Fruit fly (Drosophila melanogaster) whole organism, embryonic: Measurements from ENCODE around the gene CG1273.

ENCODE experiments used
- Blimp-1 ChIP-seq: fragments of 200-800 bp; sonication (Bioruptor generic); optimal IDR thresholded peaks from 3 replicates; lab custom pipeline; 2018; ENCODE audit warnings: missing biosample characterization, missing genetic modification characterization, mild to moderate bottlenecking, moderate library complexity, missing genetic modification reagents
- CG11093 ChIP-seq: fragments of 200-800 bp; sonication (Bioruptor generic); IDR thresholded peaks from 3 replicates; pipeline ENCODE4 v1.3.6; 2022; ENCODE audit warnings: missing biosample characterization, missing genetic modification characterization
- CG12769 ChIP-seq: fragments of 200-800 bp; sonication (Bioruptor generic); optimal IDR thresholded peaks from 2 replicates; lab custom pipeline; 2019; ENCODE audit warnings: missing biosample characterization, mild to moderate bottlenecking, missing genetic modification characterization, moderate library complexity
- CG13123 ChIP-seq: fragments of 200-800 bp; sonication (Bioruptor generic); optimal IDR thresholded peaks from 2 replicates; lab custom pipeline; 2016; ENCODE audit warnings: missing biosample characterization, missing genetic modification characterization
- CG14441 ChIP-seq: fragments of 200-800 bp; sonication (Bioruptor generic); IDR thresholded peaks from 2 replicates; pipeline ENCODE4 v1.3.6; 2022; ENCODE audit warnings: missing biosample characterization, missing genetic modification characterization
- CG15696 ChIP-seq: fragments of 200-800 bp; sonication (Bioruptor generic); optimal IDR thresholded peaks from 2 replicates; lab custom pipeline; 2019; ENCODE audit warnings: missing biosample characterization, mild to moderate bottlenecking, missing genetic modification characterization, moderate library complexity
- CG1603 ChIP-seq: fragments of 200-800 bp; sonication (Bioruptor generic); optimal IDR thresholded peaks from 2 replicates; lab custom pipeline; 2019; ENCODE audit warnings: missing biosample characterization, mild to moderate bottlenecking, missing genetic modification characterization, moderate library complexity
- CG16815 ChIP-seq: fragments of 200-800 bp; sonication (Bioruptor generic); optimal IDR thresholded peaks from 3 replicates; lab custom pipeline; 2017; ENCODE audit warnings: missing biosample characterization, mild to moderate bottlenecking, missing genetic modification characterization
- CG17328 ChIP-seq: fragments of 200-800 bp; sonication (Bioruptor generic); IDR thresholded peaks from 2 replicates; pipeline ENCODE4 v1.3.6; 2022; ENCODE audit warnings: missing biosample characterization, missing genetic modification characterization
- CG1832 ChIP-seq: fragments of 200-800 bp; sonication (Bioruptor generic); optimal IDR thresholded peaks from 2 replicates; lab custom pipeline; 2017; ENCODE audit warnings: missing biosample characterization, mild to moderate bottlenecking, missing genetic modification characterization, inconsistent platforms
- CG18619 ChIP-seq: fragments of 200-800 bp; sonication (Bioruptor generic); optimal IDR thresholded peaks from 3 replicates; lab custom pipeline; 2017; ENCODE audit warnings: missing biosample characterization, mild to moderate bottlenecking, missing genetic modification characterization
- CG2678 ChIP-seq: fragments of 200-800 bp; sonication (Bioruptor generic); optimal IDR thresholded peaks from 3 replicates; lab custom pipeline; 2019; ENCODE audit warnings: missing biosample characterization, mild to moderate bottlenecking, missing genetic modification characterization, moderate library complexity
- CG30403 ChIP-seq: fragments of 200-800 bp; sonication (Bioruptor generic); optimal IDR thresholded peaks from 3 replicates; lab custom pipeline; 2016; ENCODE audit warnings: missing biosample characterization, missing genetic modification characterization
- CG33557 ChIP-seq: fragments of 200-800 bp; sonication (Bioruptor generic); optimal IDR thresholded peaks from 2 replicates; lab custom pipeline; 2019; ENCODE audit warnings: missing biosample characterization, mild to moderate bottlenecking, missing genetic modification characterization, moderate library complexity
- CG3726 ChIP-seq: fragments of 200-800 bp; sonication (Bioruptor generic); IDR thresholded peaks from 3 replicates; pipeline ENCODE4, ENCODE4 v1.3.6; 2022; ENCODE audit warnings: missing biosample characterization, missing genetic modification characterization
- CG3847 ChIP-seq: fragments of 200-800 bp; sonication (Bioruptor generic); IDR thresholded peaks from 2 replicates; pipeline ENCODE4 v1.3.6; 2022; ENCODE audit warnings: missing biosample characterization, missing genetic modification characterization
- CG4730 ChIP-seq: fragments of 200-800 bp; sonication (Bioruptor generic); IDR thresholded peaks from 2 replicates; pipeline ENCODE4 v1.3.6; 2022; ENCODE audit warnings: missing biosample characterization, missing genetic modification characterization
- CG7556 ChIP-seq: fragments of 200-800 bp; sonication (Bioruptor generic); optimal IDR thresholded peaks from 2 replicates; lab custom pipeline; 2017; ENCODE audit warnings: missing biosample characterization, mild to moderate bottlenecking, missing genetic modification characterization
- CG7839 ChIP-seq: fragments of 200-800 bp; sonication (Bioruptor generic); optimal IDR thresholded peaks from 3 replicates; lab custom pipeline; 2018; ENCODE audit warnings: missing biosample characterization, mild to moderate bottlenecking, missing genetic modification characterization, moderate library complexity
- CG8281 ChIP-seq: fragments of 200-800 bp; sonication (Bioruptor generic); optimal IDR thresholded peaks from 2 replicates; lab custom pipeline; 2018; ENCODE audit warnings: missing biosample characterization, mild to moderate bottlenecking, missing genetic modification characterization, moderate library complexity
- CG8944 ChIP-seq: fragments of 200-800 bp; sonication (Bioruptor generic); optimal IDR thresholded peaks from 3 replicates; lab custom pipeline; 2016; ENCODE audit warnings: missing biosample characterization, missing genetic modification characterization
- CG9215 ChIP-seq: fragments of 200-800 bp; sonication (Bioruptor generic); IDR thresholded peaks from 2 replicates; pipeline ENCODE4 v1.3.6; 2022; ENCODE audit warnings: missing biosample characterization, missing genetic modification characterization
- Deaf1 ChIP-seq: fragments of 200-800 bp; optimal IDR thresholded peaks from 3 replicates; lab custom pipeline; 2019; ENCODE audit warnings: missing biosample characterization, mild to moderate bottlenecking, missing genetic modification characterization, moderate library complexity
- Dll ChIP-seq: fragments of 200-800 bp; sonication (Bioruptor generic); IDR thresholded peaks from 4 replicates; pipeline ENCODE4 v1.3.6; 2022; ENCODE audit warnings: missing biosample characterization, missing genetic modification characterization; ENCODE audit not compliant: partially characterized antibody
- Dref ChIP-seq: fragments of 200-800 bp; sonication (Bioruptor generic); IDR thresholded peaks from 2 replicates; pipeline ENCODE4 v1.3.6; 2022; ENCODE audit warnings: missing biosample characterization, missing genetic modification characterization
- ERR ChIP-seq: fragments of 200-800 bp; sonication (Bioruptor generic); optimal IDR thresholded peaks from 2 replicates; lab custom pipeline; 2016; ENCODE audit warnings: missing biosample characterization, missing genetic modification characterization
- Fer1 ChIP-seq: fragments of 200-800 bp; sonication (Bioruptor generic); optimal IDR thresholded peaks from 2 replicates; lab custom pipeline; 2017; ENCODE audit warnings: missing biosample characterization, mild to moderate bottlenecking, missing genetic modification characterization
- HLHmδ ChIP-seq: fragments of 200-800 bp; sonication (Bioruptor generic); optimal IDR thresholded peaks from 2 replicates; lab custom pipeline; 2018; ENCODE audit warnings: missing biosample characterization, mild to moderate bottlenecking, missing genetic modification characterization, moderate library complexity
- HmgZ ChIP-seq: fragments of 200-800 bp; sonication (Bioruptor generic); optimal IDR thresholded peaks from 2 replicates; lab custom pipeline; 2018; ENCODE audit warnings: missing biosample characterization, mild to moderate bottlenecking, missing genetic modification characterization
- Hsf ChIP-seq: fragments of 200-800 bp; sonication (Bioruptor generic); optimal IDR thresholded peaks from 3 replicates; lab custom pipeline; 2016; ENCODE audit warnings: missing biosample characterization, missing genetic modification characterization
- NfI ChIP-seq: fragments of 200-800 bp; sonication (Bioruptor generic); optimal IDR thresholded peaks from 3 replicates; lab custom pipeline; 2018; ENCODE audit warnings: missing biosample characterization, mild to moderate bottlenecking, missing genetic modification characterization, moderate library complexity
- Scr ChIP-seq: fragments of 200-800 bp; sonication (Bioruptor generic); IDR thresholded peaks from 2 replicates; pipeline ENCODE4 v1.3.6; 2022; ENCODE audit warnings: missing biosample characterization, missing genetic modification characterization; ENCODE audit not compliant: partially characterized antibody
- Sox100B ChIP-seq: fragments of 200-800 bp; sonication (Bioruptor generic); optimal IDR thresholded peaks from 3 replicates; lab custom pipeline; 2018; ENCODE audit warnings: missing biosample characterization, mild to moderate bottlenecking, missing genetic modification characterization
- Sry-β ChIP-seq: fragments of 200-800 bp; sonication (Bioruptor generic); optimal IDR thresholded peaks from 2 replicates; lab custom pipeline; 2018; ENCODE audit warnings: missing biosample characterization, mild to moderate bottlenecking, missing genetic modification characterization, moderate library complexity
- Tbp ChIP-seq: fragments of >200 bp; optimal IDR thresholded peaks from 2 replicates; lab custom pipeline; 2018; ENCODE audit warnings: missing biosample characterization, missing genetic modification characterization
- ato ChIP-seq: fragments of 200-800 bp; sonication (Bioruptor generic); IDR thresholded peaks from 2 replicates; pipeline ENCODE4 v1.3.6; 2022; ENCODE audit warnings: missing biosample characterization, missing genetic modification characterization; ENCODE audit not compliant: partially characterized antibody
- br ChIP-seq: fragments of >200 bp; optimal IDR thresholded peaks from 2 replicates; lab custom pipeline; 2017
- caup ChIP-seq: fragments of 200-800 bp; sonication (Bioruptor generic); optimal IDR thresholded peaks from 3 replicates; lab custom pipeline; 2017; ENCODE audit warnings: missing biosample characterization, mild to moderate bottlenecking, missing genetic modification characterization, moderate library complexity; ENCODE audit not compliant: severe bottlenecking
- dan ChIP-seq: fragments of 200-800 bp; sonication (Bioruptor generic); IDR thresholded peaks from 2 replicates; pipeline ENCODE4 v1.3.6; 2022; ENCODE audit warnings: missing biosample characterization, missing genetic modification characterization
- en ChIP-seq: fragments of 200-800 bp; sonication (Bioruptor generic); optimal IDR thresholded peaks from 2 replicates; lab custom pipeline; 2016; ENCODE audit warnings: missing biosample characterization, missing genetic modification characterization
- esg ChIP-seq: fragments of 200-800 bp; sonication (Bioruptor generic); conservative IDR thresholded peaks from 2 replicates; pipeline ENCODE4 v1.3.6; 2022; ENCODE audit warnings: missing biosample characterization, missing genetic modification characterization
- gsb ChIP-seq: fragments of 200-800 bp; sonication (Bioruptor generic); IDR thresholded peaks from 2 replicates; pipeline ENCODE4 v1.3.6; 2022; ENCODE audit warnings: missing biosample characterization, missing genetic modification characterization
- insv ChIP-seq, 2 experiments: fragments of 200-800 bp; sonication (Bioruptor generic); optimal IDR thresholded peaks; 3 replicates each; lab custom pipeline; 2016 to 2018; ENCODE audit warnings: missing biosample characterization in 2 of 2, missing genetic modification characterization in 2 of 2
- klu ChIP-seq: fragments of 200-800 bp; sonication (Bioruptor generic); IDR thresholded peaks from 2 replicates; pipeline ENCODE4 v1.3.6; 2022; ENCODE audit warnings: missing biosample characterization, missing genetic modification characterization
- peb ChIP-seq: fragments of 200-800 bp; sonication (Bioruptor generic); IDR thresholded peaks from 2 replicates; pipeline ENCODE4 v1.3.6; 2022; ENCODE audit warnings: missing biosample characterization, missing genetic modification characterization
- pros ChIP-seq: fragments of 200-800 bp; sonication (Bioruptor generic); optimal IDR thresholded peaks from 3 replicates; lab custom pipeline; 2019; ENCODE audit warnings: missing biosample characterization, mild to moderate bottlenecking, missing genetic modification characterization, moderate library complexity
- sisA ChIP-seq: fragments of 200-800 bp; sonication (Bioruptor generic); IDR thresholded peaks from 2 replicates; pipeline ENCODE4 v1.3.6; 2022; ENCODE audit warnings: missing biosample characterization, missing genetic modification characterization
- so ChIP-seq: fragments of 200-800 bp; sonication (Bioruptor generic); IDR thresholded peaks from 3 replicates; pipeline ENCODE4 v1.3.6; 2022; ENCODE audit warnings: missing biosample characterization, missing genetic modification characterization
- tap ChIP-seq: fragments of 200-800 bp; optimal IDR thresholded peaks from 3 replicates; lab custom pipeline; 2019; ENCODE audit warnings: missing biosample characterization, mild to moderate bottlenecking, missing genetic modification characterization, moderate library complexity
- vvl ChIP-seq: fragments of 200-800 bp; sonication (Bioruptor generic); IDR thresholded peaks from 2 replicates; pipeline ENCODE4 v1.3.6; 2022; ENCODE audit warnings: missing biosample characterization, missing genetic modification characterization
- zfh1 ChIP-seq: fragments of 200-800 bp; sonication (Bioruptor generic); IDR thresholded peaks from 3 replicates; pipeline ENCODE4 v1.3.6; 2022; ENCODE audit warnings: missing biosample characterization, missing genetic modification characterization

Gene CG1273

dm6 chr3L:4272167-4272773 is 8.8 kb downstream of the CG1273 start (continued):
- TF ChIP-seq klu = no peak
- TF ChIP-seq CG17328 (GFP tag; lab: Robert Waterston, UW) = no peak
- TF ChIP-seq CG1603 (tag; lab: Kevin White, UChicago) = no peak
- no peak for TF ChIP-seq HLHmδ (GFP tag; lab: Kevin White, UChicago)
- TF ChIP-seq CG7839 = no peak
- no peak for TF ChIP-seq HmgZ (tag; lab: Kevin White, UChicago)
- TF ChIP-seq vvl (GFP tag; lab: Robert Waterston, UW) = peak; percentile 49; the same call in 1 of the 2 replicates
- TF ChIP-seq CG16815 (GFP tag; lab: Kevin White, UChicago) = no peak
- no peak for TF ChIP-seq Hsf (GFP tag; lab: Kevin White, UChicago)
- no peak for TF ChIP-seq CG3726 (GFP tag; lab: Robert Waterston, UW)
- TF ChIP-seq CG8944 (GFP tag; lab: Kevin White, UChicago) = no peak
- TF ChIP-seq Blimp-1 (GFP tag; lab: Kevin White, UChicago) = peak; percentile 64
- peak; percentile 16 for TF ChIP-seq Sry-β
- TF ChIP-seq zfh1 (GFP tag; lab: Robert Waterston, UW) = 0 out of 3 replicates have a peak, but pooled peaks have one; percentile 16
- no peak for TF ChIP-seq CG1832
- TF ChIP-seq CG8281 (tag; lab: Kevin White, UChicago) = no peak
- TF ChIP-seq dan (GFP tag; lab: Robert Waterston, UW) = no peak
- TF ChIP-seq Dref = no peak
- no peak for TF ChIP-seq ERR (GFP tag; lab: Kevin White, UChicago)
- TF ChIP-seq peb = no peak
- no peak for TF ChIP-seq Sox100B (GFP tag; lab: Kevin White, UChicago)
- no peak for TF ChIP-seq sisA (GFP tag; lab: Robert Waterston, UW)
- no peak for TF ChIP-seq insv (GFP tag; optimal IDR thresholded peaks at IDR 0.05; lab: Kevin White, UChicago)
- TF ChIP-seq Dll (GFP tag; lab: Robert Waterston, UW) = no peak
- TF ChIP-seq CG9215 (GFP tag; lab: Robert Waterston, UW) = no peak
- TF ChIP-seq esg = no peak
- no peak for TF ChIP-seq NfI (GFP tag; lab: Kevin White, UChicago)
- TF ChIP-seq Scr (GFP tag; lab: Robert Waterston, UW) = no peak
- TF ChIP-seq CG3847 (GFP tag; lab: Robert Waterston, UW) = no peak
- TF ChIP-seq gsb (GFP tag; lab: Robert Waterston, UW) = no peak
- no peak for TF ChIP-seq Deaf1
- peak; percentile 14 for TF ChIP-seq CG18619 (GFP tag; lab: Kevin White, UChicago)
- peak; percentile 59 for TF ChIP-seq CG33557 (GFP tag; lab: Kevin White, UChicago)
- TF ChIP-seq en (GFP tag; lab: Kevin White, UChicago) = no peak
- TF ChIP-seq CG12769 (tag; lab: Kevin White, UChicago) = no peak
- no peak for TF ChIP-seq CG7556 (GFP tag; lab: Kevin White, UChicago)
- TF ChIP-seq so (GFP tag; lab: Robert Waterston, UW) = no peak
- TF ChIP-seq CG15696 = peak; percentile 82
- no peak for TF ChIP-seq CG13123 (GFP tag; lab: Kevin White, UChicago)
- TF ChIP-seq tap (tag; lab: Kevin White, UChicago) = no peak
- TF ChIP-seq br (lab: Kevin White, UChicago) = no peak
- TF ChIP-seq CG4730 (GFP tag; lab: Robert Waterston, UW) = no peak
- no peak for TF ChIP-seq ato (GFP tag; lab: Robert Waterston, UW)
- TF ChIP-seq pros (GFP tag; lab: Kevin White, UChicago) = no peak
- TF ChIP-seq CG2678 (tag; lab: Kevin White, UChicago) = no peak
- TF ChIP-seq CG14441 (GFP tag; lab: Robert Waterston, UW) = no peak
- no peak for TF ChIP-seq Tbp
- TF ChIP-seq Fer1 (GFP tag; lab: Kevin White, UChicago) = no peak
- TF ChIP-seq caup (GFP tag; lab: Kevin White, UChicago) = no peak
- no peak for TF ChIP-seq CG11093 (GFP tag; lab: Robert Waterston, UW)
- TF ChIP-seq CG30403 (GFP tag; lab: Kevin White, UChicago) = no peak
